Fruit fly (Drosophila melanogaster) S2 (cell line): ENCODE data around the gene plum.

Source experiments
- CG8478 ChIP-seq: fragments of >200 bp; optimal IDR thresholded peaks from 2 replicates; lab custom pipeline; 2018
- CTCF ChIP-seq, 2 experiments: fragments of >200 bp; optimal IDR thresholded peaks; 2 replicates each; lab custom pipeline; 2018

- TF ChIP-seq CG8478 (lab: Kevin White, UChicago) = no peak
- no peak for TF ChIP-seq CTCF (optimal IDR thresholded peaks at IDR 0.05; lab: Kevin White, UChicago)
These were observed 14.7 kb upstream of the plum start for dm6 chr3R:26549561-26550223.
